Fruit fly (Drosophila melanogaster) Kc167 (cell line): ENCODE data around the gene CG5966.

Source experiments
- Myc ChIP-seq: fragments of >200 bp; optimal IDR thresholded peaks from 2 replicates; lab custom pipeline; 2017; ENCODE audit warnings: missing external identifiers
- Sin3A ChIP-seq: fragments of >200 bp; optimal IDR thresholded peaks from 2 replicates; lab custom pipeline; 2018; ENCODE audit warnings: missing external identifiers
- h ChIP-seq: fragments of >200 bp; optimal IDR thresholded peaks from 3 replicates; lab custom pipeline; 2018; ENCODE audit warnings: missing external identifiers
- insv ChIP-seq: fragments of >200 bp; optimal IDR thresholded peaks from 3 replicates; lab custom pipeline; 2018; ENCODE audit warnings: missing external identifiers
- psq ChIP-seq: fragments of >200 bp; optimal IDR thresholded peaks from 2 replicates; lab custom pipeline; 2017; ENCODE audit warnings: missing external identifiers
- ttk ChIP-seq: sonication (Bioruptor generic); optimal IDR thresholded peaks from 2 replicates; lab custom pipeline; 2017; ENCODE audit warnings: missing external identifiers

CG5966 gene

DNA sequence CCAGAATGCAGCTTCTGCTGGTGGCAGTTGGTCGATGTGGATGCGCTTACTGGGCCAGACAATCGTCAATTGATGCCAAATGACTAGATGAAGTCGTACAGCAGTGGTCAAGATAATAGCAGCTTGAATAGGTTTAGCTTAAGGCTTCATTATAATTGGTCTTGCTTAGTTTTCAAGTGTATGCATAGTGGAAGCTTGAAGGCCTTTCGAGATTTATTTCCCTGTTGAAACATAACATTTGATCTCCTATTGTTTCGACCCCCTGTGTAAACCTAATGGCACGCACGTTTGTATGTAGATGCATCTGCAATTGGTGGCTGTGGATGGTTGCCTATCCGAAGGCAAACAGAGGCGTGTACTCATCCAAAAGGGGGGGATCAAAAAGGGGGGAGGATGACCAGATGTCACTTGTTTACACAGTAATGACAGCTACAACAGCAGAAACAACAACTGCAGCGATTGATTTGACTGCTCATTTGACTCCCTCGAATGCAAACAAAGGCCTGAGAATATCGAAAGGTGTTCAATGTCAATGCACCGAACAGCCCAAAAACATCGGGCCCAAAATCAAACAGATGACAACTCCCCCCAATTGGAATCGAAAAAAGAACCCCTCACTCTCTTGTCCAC is 20.4 kb upstream of the CG5966 start:
- TF ChIP-seq psq (lab: Kevin White, UChicago) (no peak), Myc (no peak), h (lab: Kevin White, UChicago) (no peak), ttk (lab: Kevin White, UChicago) (no peak), insv (lab: Kevin White, UChicago) (no peak)

DNA sequence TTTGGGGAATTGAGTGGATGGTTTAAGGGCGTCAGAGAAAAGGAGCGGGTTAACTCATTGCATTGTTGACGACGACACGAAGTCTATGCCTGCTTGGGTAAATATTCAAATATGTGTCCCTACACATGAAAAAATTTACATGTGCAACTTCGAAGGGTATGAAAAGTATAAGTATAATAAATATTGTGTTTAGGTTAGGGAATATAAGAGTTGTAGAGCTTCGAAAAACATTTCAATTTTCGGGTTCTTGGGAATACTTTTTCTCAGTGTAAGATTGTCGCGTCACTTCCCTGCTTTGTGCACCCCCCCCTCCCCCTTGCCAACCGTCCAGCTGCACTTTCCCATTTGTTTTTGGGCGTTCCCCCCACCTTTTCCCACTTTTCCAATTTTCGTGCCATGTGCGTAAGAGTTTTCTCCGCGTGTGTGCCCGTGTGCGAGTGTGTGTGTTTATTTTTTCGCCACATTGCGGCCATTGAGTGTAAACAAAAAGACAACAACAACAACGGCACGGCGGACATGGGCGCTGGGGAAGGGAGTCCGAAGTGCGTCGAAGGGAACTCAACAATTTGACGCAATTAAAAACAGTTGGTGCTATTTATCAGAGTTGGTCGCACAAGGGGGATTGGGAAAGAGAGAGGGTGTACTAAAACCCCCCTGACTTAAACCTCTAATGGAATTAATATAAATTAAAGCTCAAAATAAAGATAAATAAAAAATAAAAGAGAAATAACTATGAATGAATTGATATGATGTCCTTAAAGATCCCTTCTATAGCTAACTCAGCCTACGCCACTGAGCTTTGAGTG is 18.5 kb upstream of the CG5966 start:
- TF ChIP-seq ttk (lab: Kevin White, UChicago) (no peak), Sin3A (lab: Kevin White, UChicago) (no peak), Myc (no peak), psq (lab: Kevin White, UChicago) (no peak), h (lab: Kevin White, UChicago) (no peak), insv (lab: Kevin White, UChicago) (no peak)

DNA sequence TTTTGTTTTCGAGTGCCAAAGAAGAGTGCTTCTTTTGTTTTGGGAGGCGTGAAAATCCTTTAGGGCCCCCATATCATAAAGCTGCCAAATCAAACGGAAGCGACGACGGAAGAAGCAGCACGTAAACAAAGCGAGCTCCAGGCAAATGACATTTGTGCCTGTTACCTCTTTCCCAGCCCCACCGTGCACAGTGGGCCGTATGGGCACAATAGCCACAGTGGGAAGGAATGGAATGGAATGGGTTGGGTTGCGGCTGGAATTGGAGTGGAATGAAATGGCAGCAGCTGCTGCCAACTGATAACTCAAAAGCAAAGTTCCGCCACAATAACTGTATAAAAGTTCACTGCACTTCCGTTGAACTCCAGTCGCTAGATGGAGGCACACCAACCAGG is 17.9 kb upstream of the CG5966 start:
- no peak for TF ChIP-seq ttk (lab: Kevin White, UChicago)
- TF ChIP-seq Myc: no peak
- no peak for TF ChIP-seq Sin3A (lab: Kevin White, UChicago)
- no peak for TF ChIP-seq psq (lab: Kevin White, UChicago)
- no peak for TF ChIP-seq insv (lab: Kevin White, UChicago)
- no peak for TF ChIP-seq h (lab: Kevin White, UChicago)

DNA sequence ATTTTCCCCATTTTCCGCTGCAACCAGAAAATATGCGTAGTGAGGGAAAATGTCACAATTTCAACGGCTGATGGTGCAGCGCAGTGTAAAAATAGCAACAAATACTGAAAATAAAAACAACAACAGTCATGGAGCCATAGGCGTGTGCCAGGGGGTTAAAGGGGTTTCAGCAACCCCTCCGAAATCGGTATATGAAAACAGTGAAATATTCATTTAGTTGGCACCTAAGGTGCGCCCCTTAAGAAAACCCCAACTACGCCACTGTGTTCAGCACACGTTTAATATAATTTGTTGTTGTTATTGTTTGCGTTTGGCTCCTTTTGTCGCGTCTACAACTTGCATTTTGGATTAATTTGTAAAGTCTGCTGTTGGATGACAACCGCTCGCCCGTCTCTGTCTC is 16.6 kb upstream of the CG5966 start:
- TF ChIP-seq insv (lab: Kevin White, UChicago) (no peak), Sin3A (lab: Kevin White, UChicago) (no peak), h (lab: Kevin White, UChicago) (no peak), psq (lab: Kevin White, UChicago) (no peak), Myc (no peak), ttk (lab: Kevin White, UChicago) (no peak)

DNA sequence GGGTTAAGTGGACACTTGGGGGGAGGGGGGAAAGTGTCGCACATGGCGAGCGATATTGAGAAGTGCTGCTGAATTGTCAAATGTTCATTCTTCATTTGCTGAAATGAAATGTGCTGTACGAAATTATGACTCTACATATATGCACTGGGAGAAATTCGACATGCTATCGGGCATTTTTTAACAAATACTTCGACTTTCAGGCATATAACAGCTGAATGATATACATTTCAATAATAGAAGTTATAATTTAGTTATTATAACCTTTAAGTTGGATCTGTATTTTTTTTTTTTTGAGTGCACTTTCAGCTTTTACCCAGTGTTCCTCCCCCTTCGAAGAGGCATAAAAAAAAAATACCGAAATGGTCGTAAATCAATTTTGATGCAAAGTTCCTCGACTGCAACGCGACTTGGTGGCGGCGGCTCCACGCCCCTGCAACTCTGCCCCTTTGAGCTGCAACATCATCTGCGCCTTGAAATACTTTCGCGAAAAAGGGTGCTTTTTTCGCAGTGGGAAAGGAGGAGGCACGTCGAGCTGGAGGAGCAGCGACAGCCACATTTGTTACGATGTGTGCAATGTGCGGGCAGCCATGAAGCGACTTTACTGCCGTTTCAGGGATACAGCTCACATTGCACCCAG is 15.1 kb upstream of the CG5966 start:
- TF ChIP-seq h (lab: Kevin White, UChicago) (no peak), insv (lab: Kevin White, UChicago) (no peak), ttk (lab: Kevin White, UChicago) (no peak), Myc (no peak), psq (lab: Kevin White, UChicago) (no peak), Sin3A (lab: Kevin White, UChicago) (no peak)

DNA sequence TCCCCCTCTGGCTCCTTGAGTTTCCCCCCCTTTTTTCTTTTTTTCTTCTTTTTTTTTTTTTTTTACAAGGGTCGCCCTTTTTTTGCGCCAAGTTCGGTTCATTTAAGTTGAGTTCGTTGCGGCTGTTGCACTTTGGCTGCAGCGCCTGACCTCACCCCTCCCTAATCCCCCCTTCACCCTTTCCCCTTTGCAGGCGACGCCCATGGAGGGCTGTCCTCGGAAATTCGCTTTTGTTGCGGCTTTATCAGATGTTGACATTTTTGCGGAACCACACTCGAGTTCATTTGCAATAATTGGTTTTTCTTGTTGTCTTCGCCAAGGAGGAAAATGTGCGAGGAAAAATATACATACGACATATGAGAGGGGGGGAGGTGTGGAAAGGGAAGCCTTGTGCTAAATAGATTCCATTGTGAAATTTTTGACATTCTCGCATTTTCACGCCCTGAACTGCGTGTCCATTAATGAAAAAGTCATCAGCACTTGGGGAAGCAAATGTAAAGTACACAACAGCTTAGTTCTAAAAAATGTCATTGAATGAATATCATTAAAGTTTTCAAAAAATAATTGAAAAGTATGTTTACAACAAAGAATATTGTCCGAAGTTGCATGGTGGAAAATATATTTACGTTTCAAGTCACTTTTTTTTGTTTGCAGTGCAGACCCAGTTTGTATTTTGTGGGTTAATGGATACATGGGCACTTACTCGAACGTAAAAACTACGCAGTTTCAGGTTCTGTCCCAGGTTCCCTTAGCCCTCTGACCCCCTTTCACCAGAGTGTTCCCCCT is 14.0 kb upstream of the CG5966 start:
- TF ChIP-seq Myc (no peak), h (lab: Kevin White, UChicago) (no peak), insv (lab: Kevin White, UChicago) (no peak), ttk (lab: Kevin White, UChicago) (no peak), psq (lab: Kevin White, UChicago) (no peak)

DNA sequence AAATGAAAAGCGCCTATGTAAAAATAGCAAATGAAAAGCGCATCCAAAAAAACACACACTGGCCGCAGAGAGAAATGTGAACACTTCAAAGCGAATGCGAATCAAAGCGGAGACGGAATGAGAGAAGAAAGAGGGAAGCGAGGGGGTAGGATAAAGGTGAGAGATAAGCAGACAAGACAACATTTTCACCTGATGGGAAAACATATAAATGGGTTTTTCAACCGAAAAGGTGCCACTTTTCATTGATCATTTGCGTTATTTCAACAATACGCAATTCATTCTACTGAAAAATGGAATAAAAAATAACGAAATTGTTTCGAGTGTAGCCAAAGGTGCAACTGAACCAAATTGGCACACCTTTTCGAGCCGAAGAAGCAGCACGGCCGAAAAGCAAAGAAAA is 11.5 kb upstream of the CG5966 start:
- no peak for TF ChIP-seq Sin3A (lab: Kevin White, UChicago)
- no peak for TF ChIP-seq insv (lab: Kevin White, UChicago)
- no peak for TF ChIP-seq Myc
- no peak for TF ChIP-seq ttk (lab: Kevin White, UChicago)
- TF ChIP-seq h (lab: Kevin White, UChicago): no peak
- no peak for TF ChIP-seq psq (lab: Kevin White, UChicago)

DNA sequence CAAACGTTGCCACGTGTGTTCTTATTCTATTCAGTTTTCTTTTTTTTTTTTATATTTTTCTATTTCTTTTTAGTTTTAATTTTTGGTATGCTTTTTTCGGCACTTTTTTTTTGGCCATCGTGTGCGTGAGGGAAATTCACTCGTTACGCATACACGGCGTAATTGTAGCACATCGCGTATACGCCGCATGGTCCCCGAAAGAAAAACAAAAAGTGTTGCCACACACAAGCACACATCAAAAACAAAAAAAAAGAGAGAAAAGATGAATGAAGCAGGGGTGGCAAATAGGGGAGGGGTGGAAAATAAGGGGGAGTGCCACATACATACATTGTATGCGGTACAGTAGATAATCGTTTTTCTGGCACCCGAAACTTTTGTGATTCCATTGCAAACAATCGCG is 10.8 kb upstream of the CG5966 start:
- TF ChIP-seq Sin3A (lab: Kevin White, UChicago) (no peak), Myc (no peak), insv (lab: Kevin White, UChicago) (no peak), ttk (lab: Kevin White, UChicago) (no peak), h (lab: Kevin White, UChicago) (no peak), psq (lab: Kevin White, UChicago) (no peak)

DNA sequence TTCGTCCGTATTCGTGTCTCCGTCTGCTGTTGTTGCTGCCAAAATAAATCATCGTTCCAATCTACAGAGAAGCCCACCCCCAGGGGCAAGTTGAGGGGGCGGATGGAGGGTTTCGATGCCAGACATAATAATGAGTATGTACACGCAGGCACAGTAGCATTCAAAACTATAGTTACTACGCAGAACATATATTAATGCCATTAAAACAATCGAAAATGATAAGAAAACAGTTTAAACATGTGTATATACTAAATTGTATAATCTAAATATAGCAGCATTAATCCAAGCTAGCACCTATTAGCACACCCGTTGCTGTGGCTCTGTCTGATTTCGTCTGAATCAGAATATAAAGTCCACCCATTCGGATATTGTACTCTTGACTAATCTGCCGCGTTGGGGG is 7.7 kb upstream of the CG5966 start:
- no peak for TF ChIP-seq h (lab: Kevin White, UChicago)
- no peak for TF ChIP-seq Myc
- no peak for TF ChIP-seq psq (lab: Kevin White, UChicago)
- no peak for TF ChIP-seq insv (lab: Kevin White, UChicago)
- TF ChIP-seq Sin3A (lab: Kevin White, UChicago): no peak

DNA sequence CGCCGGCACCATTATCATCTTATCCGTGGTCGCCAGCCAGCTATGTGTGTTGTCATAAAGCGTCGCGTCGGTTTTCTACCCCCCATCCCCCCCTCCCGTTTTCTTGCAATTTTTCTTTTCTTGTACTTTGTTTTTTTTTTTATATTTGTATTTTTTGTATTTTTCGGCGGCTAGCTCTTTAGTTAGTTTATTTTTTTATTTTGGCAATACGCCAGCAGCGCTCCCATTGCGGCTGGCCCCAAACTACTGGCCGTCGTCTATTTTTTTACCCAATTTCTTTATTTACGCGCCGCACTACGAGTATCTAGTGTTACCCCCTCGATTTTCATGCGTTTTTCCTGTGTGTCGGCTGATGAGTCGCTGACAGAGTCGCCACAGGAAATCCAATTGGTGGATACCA is 7.2 kb upstream of the CG5966 start:
- no peak for TF ChIP-seq insv (lab: Kevin White, UChicago)
- TF ChIP-seq ttk (lab: Kevin White, UChicago): no peak
- no peak for TF ChIP-seq psq (lab: Kevin White, UChicago)
- TF ChIP-seq h (lab: Kevin White, UChicago): no peak
- no peak for TF ChIP-seq Myc
- no peak for TF ChIP-seq Sin3A (lab: Kevin White, UChicago)

DNA sequence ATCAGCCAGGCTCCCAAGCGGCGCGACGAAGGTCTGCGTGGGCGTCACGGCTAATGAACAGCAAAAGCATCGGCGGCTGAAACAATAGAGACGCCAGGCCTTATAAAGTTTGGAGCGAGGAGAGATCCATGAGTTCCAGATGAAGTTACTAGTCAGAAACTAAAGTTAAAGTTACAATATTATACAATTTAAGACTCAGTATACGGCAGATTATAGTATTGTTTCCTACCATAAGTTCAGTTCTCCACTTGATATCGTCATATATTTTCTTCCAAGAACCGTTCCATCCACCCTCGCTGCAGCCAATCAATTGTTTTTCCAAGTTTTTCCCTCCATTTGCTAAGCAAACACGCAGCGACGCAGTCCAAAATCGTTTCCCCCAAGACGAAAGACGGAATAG is 5.2 kb upstream of the CG5966 start:
- TF ChIP-seq ttk (lab: Kevin White, UChicago): no peak
- no peak for TF ChIP-seq Sin3A (lab: Kevin White, UChicago)
- no peak for TF ChIP-seq h (lab: Kevin White, UChicago)
- no peak for TF ChIP-seq Myc
- TF ChIP-seq insv (lab: Kevin White, UChicago): no peak
- TF ChIP-seq psq (lab: Kevin White, UChicago): no peak
